Worm (Caenorhabditis elegans): ENCODE results near the gene egal-1.

egal-1 gene

ce11 chrIV:5847986-5848707 lies 23.6 kb downstream of the egal-1 start, which contains the start of gene sams-3:
TSS of gene sams-3 (plus strand) at chrIV:5848657.
- TF ChIP-seq elt-4 (tag; optimal IDR thresholded peaks at IDR 0.05), result no peak
- TF ChIP-seq unc-55 (GFP tag; optimal IDR thresholded peaks at IDR 0.05), result no peak
- no peak for TF ChIP-seq pha-2 (tag; optimal IDR thresholded peaks at IDR 0.05)
- peak; percentile 46 for TF ChIP-seq ztf-16 (tag; optimal IDR thresholded peaks at IDR 0.05)
- no peak for TF ChIP-seq ceh-34 (tag; optimal IDR thresholded peaks at IDR 0.05)
- TF ChIP-seq unc-42 (tag; optimal IDR thresholded peaks at IDR 0.05), result peak; percentile 8
- no peak for TF ChIP-seq ceh-19 (GFP tag; optimal IDR thresholded peaks at IDR 0.05)
- peak; percentile 96 for TF ChIP-seq tbx-2 (tag; optimal IDR thresholded peaks at IDR 0.05)
- TF ChIP-seq hlh-30 (tag; optimal IDR thresholded peaks at IDR 0.05; ENCODE audit: insufficient read depth), result no peak
- TF ChIP-seq ceh-31 (tag; optimal IDR thresholded peaks at IDR 0.05), result no peak
- no peak for TF ChIP-seq gmeb-2 (tag; optimal IDR thresholded peaks at IDR 0.05)
- no peak for TF ChIP-seq ceh-14 (tag; optimal IDR thresholded peaks at IDR 0.05)
- TF ChIP-seq syd-9 (tag; optimal IDR thresholded peaks at IDR 0.05), result no peak

ce11 chrIV:5850765-5851377 lies 26.3 kb downstream of the egal-1 start:
- TF ChIP-seq ceh-31 (tag; optimal IDR thresholded peaks at IDR 0.05), result no peak
- TF ChIP-seq pros-1 (tag; optimal IDR thresholded peaks at IDR 0.05), result no peak
- no peak for TF ChIP-seq rnt-1 (tag; optimal IDR thresholded peaks at IDR 0.05)
- TF ChIP-seq ceh-30 (tag; optimal IDR thresholded peaks at IDR 0.05), result no peak

ce11 chrIV:5855608-5856007 lies 31.0 kb downstream of the egal-1 start:
- TF ChIP-seq ttx-3 (tag; optimal IDR thresholded peaks at IDR 0.05), result no peak
- no peak for TF ChIP-seq sox-2 (GFP tag; IDR thresholded peaks at IDR 0.05)
- TF ChIP-seq pha-2 (tag; optimal IDR thresholded peaks at IDR 0.05), result no peak

- TF ChIP-seq tbx-2 (tag; optimal IDR thresholded peaks at IDR 0.05) (no peak), hlh-15 (tag; optimal IDR thresholded peaks at IDR 0.05) (no peak), ceh-31 (tag; optimal IDR thresholded peaks at IDR 0.05) (no peak), ceh-22 (tag; optimal IDR thresholded peaks at IDR 0.05) (no peak), K02D7.2 (tag; optimal IDR thresholded peaks at IDR 0.05) (no peak), che-1 (tag; optimal IDR thresholded peaks at IDR 0.05) (no peak), lim-6 (tag; optimal IDR thresholded peaks at IDR 0.05) (no peak), pros-1 (tag; optimal IDR thresholded peaks at IDR 0.05) (no peak), ceh-19 (GFP tag; optimal IDR thresholded peaks at IDR 0.05) (no peak), nfya-1 (tag; optimal IDR thresholded peaks at IDR 0.05) (no peak), dve-1 (tag; optimal IDR thresholded peaks at IDR 0.05) (no peak)
These were observed 32.4 kb downstream of the egal-1 start for ce11 chrIV:5856975-5857374.

- no peak for TF ChIP-seq dve-1 (tag; optimal IDR thresholded peaks at IDR 0.05)
- peak; percentile 12 for TF ChIP-seq elt-2 (tag; optimal IDR thresholded peaks at IDR 0.05)
- no peak for TF ChIP-seq ceh-24 (tag; optimal IDR thresholded peaks at IDR 0.05)
- TF ChIP-seq ceh-31 (tag; optimal IDR thresholded peaks at IDR 0.05), result no peak
These were observed 33.6 kb downstream of the egal-1 start for ce11 chrIV:5858212-5858611.

- TF ChIP-seq npax-4 (tag; optimal IDR thresholded peaks at IDR 0.05), result no peak
- no peak for TF ChIP-seq dve-1 (tag; optimal IDR thresholded peaks at IDR 0.05)
- no peak for TF ChIP-seq fkh-6 (tag; optimal IDR thresholded peaks at IDR 0.05)
- no peak for TF ChIP-seq nhr-232 (tag; optimal IDR thresholded peaks at IDR 0.05)
- no peak for TF ChIP-seq elt-2 (tag; optimal IDR thresholded peaks at IDR 0.05)
- no peak for TF ChIP-seq ceh-6 (GFP tag; optimal IDR thresholded peaks at IDR 0.05)
- no peak for TF ChIP-seq lim-6 (tag; optimal IDR thresholded peaks at IDR 0.05)
- TF ChIP-seq ets-4 (tag; optimal IDR thresholded peaks at IDR 0.05), result no peak
- TF ChIP-seq ceh-30 (tag; optimal IDR thresholded peaks at IDR 0.05), result no peak
- no peak for TF ChIP-seq unc-55 (GFP tag; optimal IDR thresholded peaks at IDR 0.05)
- TF ChIP-seq ceh-9 (tag; optimal IDR thresholded peaks at IDR 0.05), result no peak
- TF ChIP-seq unc-86 (tag; optimal IDR thresholded peaks at IDR 0.05), result no peak
- no peak for TF ChIP-seq pros-1 (tag; optimal IDR thresholded peaks at IDR 0.05)
- TF ChIP-seq sox-2 (GFP tag; IDR thresholded peaks at IDR 0.05), result no peak
- TF ChIP-seq pat-9 (tag; optimal IDR thresholded peaks at IDR 0.05), result no peak
- TF ChIP-seq C38D4.7 (GFP tag; optimal IDR thresholded peaks at IDR 0.05), result no peak
- no peak for TF ChIP-seq lin-11 (tag; optimal IDR thresholded peaks at IDR 0.05)
- TF ChIP-seq tbx-7 (tag; optimal IDR thresholded peaks at IDR 0.05), result no peak
- TF ChIP-seq ref-2 (tag; optimal IDR thresholded peaks at IDR 0.05), result no peak
These were observed 35.3 kb downstream of the egal-1 start, which contains the start of gene C06E7.4 for ce11 chrIV:5859876-5860275. TSS of gene C06E7.4 (minus strand) at chrIV:5859976.
